Worm (Caenorhabditis elegans) whole organism, L1 larva: Measurements from ENCODE around the gene prp-3.

Source experiments
- alr-1 ChIP-seq: fragments of 200-800 bp; sonication (Bioruptor generic); optimal IDR thresholded peaks from 2 replicates; lab custom pipeline; 2018; ENCODE audit warnings: borderline replicate concordance, mild to moderate bottlenecking, missing genetic modification characterization, missing compliant biosample characterization
- ceh-82 ChIP-seq, 3 experiments: fragments of 150-350 bp in 1 of 3; sonication (generic microtip) in 2 of 3; optimal IDR thresholded peaks; 2 replicates each; lab custom pipeline; 2014 to 2017; ENCODE audit warnings: missing biosample characterization in 3 of 3, missing genetic modification characterization in 3 of 3
- dpl-1 ChIP-seq, 3 experiments: fragments of 150-350 bp in 2 of 3; sonication (generic microtip) in 1 of 3; optimal IDR thresholded peaks; 2 replicates each; lab custom pipeline; 2014 to 2017; ENCODE audit warnings: missing biosample characterization in 3 of 3, missing genetic modification characterization in 3 of 3, missing genetic modification reagents in 3 of 3
- jun-1 ChIP-seq: fragments of 150-350 bp; optimal IDR thresholded peaks from 2 replicates; lab custom pipeline; 2014; ENCODE audit warnings: missing biosample characterization, missing genetic modification reagents, missing genetic modification characterization
- lin-35 ChIP-seq, 2 experiments: fragments of 150-350 bp; optimal IDR thresholded peaks; 2 replicates each; lab custom pipeline; 2014; ENCODE audit warnings: missing biosample characterization in 2 of 2, missing genetic modification characterization in 2 of 2, missing genetic modification reagents in 2 of 2
- skn-1 ChIP-seq: fragments of 150-350 bp; optimal IDR thresholded peaks from 2 replicates; lab custom pipeline; 2014; ENCODE audit warnings: missing biosample characterization, missing genetic modification characterization
- snpc-4 ChIP-seq: fragments of 150-350 bp; optimal IDR thresholded peaks from 2 replicates; lab custom pipeline; 2014; ENCODE audit warnings: missing biosample characterization, missing genetic modification characterization
- tbx-2 ChIP-seq: sonication (generic microtip); optimal IDR thresholded peaks from 2 replicates; lab custom pipeline; 2016; ENCODE audit warnings: missing genetic modification characterization, missing compliant biosample characterization
- unc-62 ChIP-seq: fragments of 150-350 bp; optimal IDR thresholded peaks from 2 replicates; lab custom pipeline; 2014; ENCODE audit warnings: missing biosample characterization, missing genetic modification reagents, missing genetic modification characterization
- ztf-11 ChIP-seq, 2 experiments: sonication (generic microtip); optimal IDR thresholded peaks; 2 replicates each; lab custom pipeline; 2016 to 2017; ENCODE audit warnings: missing genetic modification characterization in 2 of 2, missing biosample characterization in 1 of 2, missing compliant biosample characterization in 1 of 2

- TF ChIP-seq alr-1 (tag; lab: Kevin White, UChicago) (no peak), ztf-11 (tag; optimal IDR thresholded peaks at IDR 0.05; lab: Kevin White, UChicago) (no peak), ceh-82 (tag; optimal IDR thresholded peaks at IDR 0.05; lab: Kevin White, UChicago) (no peak), tbx-2 (tag; lab: Kevin White, UChicago) (no peak), jun-1 (no peak), snpc-4 (tag; lab: Kevin White, UChicago) (no peak), skn-1 (tag; lab: Kevin White, UChicago) (no peak), dpl-1 (GFP tag; optimal IDR thresholded peaks at IDR 0.05; lab: Kevin White, UChicago) (no peak), lin-35 (GFP tag; optimal IDR thresholded peaks at IDR 0.05; lab: Kevin White, UChicago) (no peak), unc-62 (GFP tag; lab: Kevin White, UChicago) (no peak)
Measured at ce11 chrIII:10442355-10443140, 14.8 kb upstream of the prp-3 start, which contains the start of the genes H04D03.2 and ecps-2.
